Fruit fly (Drosophila melanogaster) S2 (cell line): ENCODE measurements around the gene Glt.

ENCODE experiments used
- CG8478 ChIP-seq: fragments of >200 bp; optimal IDR thresholded peaks from 2 replicates; lab custom pipeline; 2018
- CTCF ChIP-seq, 2 experiments: fragments of >200 bp; optimal IDR thresholded peaks; 2 replicates each; lab custom pipeline; 2018

DNA sequence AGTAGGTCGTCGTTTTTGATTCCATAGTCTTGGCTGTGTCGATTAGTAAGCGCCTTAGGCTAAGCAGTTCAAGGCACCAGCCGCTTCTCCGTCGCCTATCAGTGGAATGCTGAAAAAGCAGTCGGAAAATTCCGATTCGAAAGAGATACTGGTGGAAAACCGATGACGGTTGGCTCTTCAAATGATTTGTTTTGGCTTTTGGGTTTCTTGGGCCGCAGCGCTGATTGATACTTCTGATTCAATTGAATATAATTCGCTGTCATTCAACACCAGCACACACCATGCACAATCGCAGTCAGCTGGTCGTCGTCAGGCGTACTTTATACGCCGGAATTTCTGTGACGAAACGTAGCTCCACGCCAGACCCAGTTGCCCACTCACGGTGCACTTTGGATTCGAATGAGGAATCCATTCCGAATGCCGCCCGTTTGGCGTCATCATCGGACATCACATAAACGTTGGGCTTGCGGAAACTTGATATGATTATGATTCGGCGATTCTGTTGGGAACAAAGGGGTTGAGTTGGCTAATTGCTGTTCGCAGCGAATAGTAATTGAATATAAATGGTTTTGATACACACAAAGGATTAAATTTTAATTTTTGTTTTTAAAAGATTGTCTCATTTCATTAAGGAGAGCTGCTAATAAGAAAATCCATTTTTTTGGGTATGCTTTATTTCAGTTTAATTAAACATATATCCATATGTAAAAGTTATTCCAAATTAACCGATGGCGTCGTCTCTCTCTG is 28.5 kb downstream of the Glt start:
- TF ChIP-seq CG8478 (lab: Kevin White, UChicago), result no peak
- no peak for TF ChIP-seq CTCF (optimal IDR thresholded peaks at IDR 0.05; lab: Kevin White, UChicago)
